Worm (Caenorhabditis elegans) whole organism, L4 larva: ENCODE results near the gene nspc-3.
"Not testable (repeated sequence)": the region's sequence is repeated elsewhere in the genome, so short reads cannot be mapped to it uniquely, and the experiment has no call there.

Experiments
- Y75B8A.6 ChIP-seq: fragments of 200-800 bp; sonication (Bioruptor generic); IDR thresholded peaks from 2 replicates; pipeline ENCODE4 v1.3.6; 2022; ENCODE audit warnings: missing genetic modification reagents, missing genetic modification characterization, missing compliant biosample characterization
- daf-16 ChIP-seq, 3 experiments: sonication (generic microtip); optimal IDR thresholded peaks; 2 replicates each; lab custom pipeline; 2016 to 2017; ENCODE audit warnings: missing genetic modification characterization in 3 of 3, missing genetic modification reagents in 3 of 3, mild to moderate bottlenecking in 2 of 3, missing compliant biosample characterization in 2 of 3, missing biosample characterization in 1 of 3, moderate library complexity in 1 of 3
- daf-8 ChIP-seq: fragments of 200-800 bp; sonication (Bioruptor generic); IDR thresholded peaks from 2 replicates; pipeline ENCODE4 v1.3.6; 2022; ENCODE audit warnings: missing genetic modification characterization, missing compliant biosample characterization
- gei-8 ChIP-seq: fragments of 200-800 bp; sonication (Bioruptor generic); optimal IDR thresholded peaks from 2 replicates; lab custom pipeline; 2018; ENCODE audit warnings: mild to moderate bottlenecking, missing genetic modification characterization, missing compliant biosample characterization
- lin-1 ChIP-seq: fragments of 200-800 bp; sonication (Bioruptor generic); IDR thresholded peaks from 2 replicates; pipeline ENCODE4 v1.3.6; 2022; ENCODE audit warnings: missing genetic modification reagents, missing genetic modification characterization, missing compliant biosample characterization
- lin-29 ChIP-seq: fragments of 200-800 bp; sonication (Bioruptor generic); IDR thresholded peaks from 2 replicates; pipeline ENCODE4 v1.3.6; 2022; ENCODE audit warnings: missing genetic modification reagents, missing genetic modification characterization, missing compliant biosample characterization
- nhr-28 ChIP-seq: fragments of 150-350 bp; optimal IDR thresholded peaks from 2 replicates; lab custom pipeline; 2014; ENCODE audit warnings: missing biosample characterization, missing genetic modification characterization
- nhr-42 ChIP-seq: fragments of 200-800 bp; sonication (Bioruptor generic); IDR thresholded peaks from 2 replicates; pipeline ENCODE4 v1.3.6; 2022; ENCODE audit warnings: missing genetic modification characterization, missing compliant biosample characterization
- nhr-76 ChIP-seq: fragments of 150-350 bp; optimal IDR thresholded peaks from 2 replicates; lab custom pipeline; 2014; ENCODE audit warnings: missing biosample characterization, missing genetic modification characterization
- pha-4 ChIP-seq, 2 experiments: fragments of 150-350 bp in 1 of 2; fragments of 200-800 bp in 1 of 2; sonication (Bioruptor generic) in 1 of 2; IDR thresholded peaks in 1 of 2; optimal IDR thresholded peaks in 1 of 2; 2 replicates each; pipeline versions ENCODE4 v1.3.6 to Lab custom; 2014 to 2022; ENCODE audit warnings: missing genetic modification characterization in 2 of 2, missing genetic modification reagents in 2 of 2, missing biosample characterization in 1 of 2, missing compliant biosample characterization in 1 of 2
- unc-62 ChIP-seq, 3 experiments: fragments of 150-350 bp in 1 of 3; sonication (generic microtip); optimal IDR thresholded peaks in 2 of 3; peaks in 1 of 3; 1 replicate in 1 of 3; 2 replicates in 2 of 3; lab custom pipeline; 2014 to 2017; ENCODE audit warnings: missing biosample characterization in 3 of 3, missing genetic modification characterization in 3 of 3, missing genetic modification reagents in 3 of 3, missing genotype in 1 of 3
- zag-1 ChIP-seq: fragments of 150-350 bp; optimal IDR thresholded peaks from 2 replicates; lab custom pipeline; 2014; ENCODE audit warnings: missing biosample characterization, missing genetic modification characterization
- zip-11 ChIP-seq: fragments of 200-800 bp; sonication (Bioruptor generic); IDR thresholded peaks from 2 replicates; pipeline ENCODE4 v1.3.6; 2022; ENCODE audit warnings: missing genetic modification characterization, missing compliant biosample characterization

DNA sequence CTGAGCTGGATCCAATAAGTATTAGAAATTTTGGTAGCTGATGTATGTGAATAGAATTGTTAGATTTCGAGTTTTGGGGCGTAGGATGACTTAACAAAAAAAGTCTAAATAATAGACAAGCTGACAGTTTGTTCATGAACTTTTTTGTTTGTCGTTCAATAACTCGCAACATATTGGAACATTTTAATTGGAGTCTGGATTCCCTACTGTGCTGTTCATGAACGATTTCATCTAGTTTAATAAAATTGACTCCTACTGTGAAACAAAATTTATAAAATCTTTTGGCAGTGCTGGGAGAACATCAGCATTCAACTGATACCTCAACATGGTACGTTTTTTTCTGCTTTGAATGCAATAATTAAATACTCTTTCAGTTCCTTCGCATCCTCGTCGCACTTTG, 4.7 kb downstream of the nspc-3 start, which contains the start of gene nspc-7:
- not testable (repeated sequence) for TF ChIP-seq zag-1 (tag; lab: Kevin White, UChicago); lin-1 (GFP tag; lab: Robert Waterston, UW); zip-11; nhr-76 (tag; lab: Kevin White, UChicago); Y75B8A.6 (GFP tag; lab: Robert Waterston, UW); nhr-42; lin-29 (GFP tag; lab: Robert Waterston, UW); unc-62 (GFP tag; optimal IDR thresholded peaks at IDR 0.05 in 1 of 2; lab: Kevin White, UChicago); unc-62 (tag; optimal IDR thresholded peaks at IDR 0.05; lab: Kevin White, UChicago); gei-8; pha-4 (GFP tag; IDR thresholded peaks at IDR 0.05; lab: Robert Waterston, UW); pha-4 (tag; optimal IDR thresholded peaks at IDR 0.05; lab: Kevin White, UChicago); daf-16 (GFP tag; optimal IDR thresholded peaks at IDR 0.05; lab: Kevin White, UChicago); daf-16 (tag; optimal IDR thresholded peaks at IDR 0.05; lab: Kevin White, UChicago); nhr-28 (tag; lab: Kevin White, UChicago); daf-8 (GFP tag; lab: Robert Waterston, UW)
